Worm (Caenorhabditis elegans) whole organism, L2 larva: ENCODE data around the gene ZK1290.7.

Source experiments
- C34F6.9 ChIP-seq: fragments of 150-350 bp; optimal IDR thresholded peaks from 2 replicates; lab custom pipeline; 2014; ENCODE audit warnings: missing biosample characterization, missing genetic modification characterization
- F13H6.1 ChIP-seq: sonication (generic microtip); optimal IDR thresholded peaks from 2 replicates; lab custom pipeline; 2016; ENCODE audit warnings: missing genetic modification characterization, missing compliant biosample characterization
- R02D3.7 ChIP-seq: fragments of 150-350 bp; optimal IDR thresholded peaks from 2 replicates; lab custom pipeline; 2014; ENCODE audit warnings: missing biosample characterization, missing genetic modification characterization
- Y55F3AM.14 ChIP-seq: fragments of 200-800 bp; sonication (Bioruptor generic); optimal IDR thresholded peaks from 2 replicates; lab custom pipeline; 2018; ENCODE audit warnings: mild to moderate bottlenecking, missing genetic modification characterization, missing compliant biosample characterization
- ZK546.5 ChIP-seq: sonication (generic microtip); optimal IDR thresholded peaks from 2 replicates; lab custom pipeline; 2017; ENCODE audit warnings: missing biosample characterization, missing genetic modification characterization
- alr-1 ChIP-seq: fragments of 150-350 bp; optimal IDR thresholded peaks from 2 replicates; lab custom pipeline; 2014; ENCODE audit warnings: missing biosample characterization, missing genetic modification characterization
- aly-2 ChIP-seq: fragments of 150-350 bp; optimal IDR thresholded peaks from 2 replicates; lab custom pipeline; 2014; ENCODE audit warnings: missing biosample characterization, missing genetic modification characterization
- ama-1 ChIP-seq: fragments of 150-350 bp; optimal IDR thresholded peaks from 2 replicates; lab custom pipeline; 2018; ENCODE audit warnings: inconsistent platforms
- ceh-16 ChIP-seq: fragments of 150-350 bp; optimal IDR thresholded peaks from 2 replicates; lab custom pipeline; 2014; ENCODE audit warnings: missing biosample characterization, missing genetic modification characterization
- ceh-82 ChIP-seq: fragments of 150-350 bp; optimal IDR thresholded peaks from 2 replicates; lab custom pipeline; 2014; ENCODE audit warnings: missing biosample characterization, missing genetic modification characterization
- crh-2 ChIP-seq: sonication (generic microtip); optimal IDR thresholded peaks from 2 replicates; lab custom pipeline; 2017; ENCODE audit warnings: missing biosample characterization, missing genetic modification characterization
- dmd-4 ChIP-seq: sonication (generic microtip); optimal IDR thresholded peaks from 2 replicates; lab custom pipeline; 2017; ENCODE audit warnings: missing biosample characterization, missing genetic modification characterization
- egl-27 ChIP-seq: sonication (generic microtip); optimal IDR thresholded peaks from 3 replicates; lab custom pipeline; 2017; ENCODE audit warnings: missing biosample characterization, missing genetic modification reagents, missing genetic modification characterization
- elt-1 ChIP-seq: fragments of 150-350 bp; optimal IDR thresholded peaks from 2 replicates; lab custom pipeline; 2014; ENCODE audit warnings: missing biosample characterization, missing genetic modification characterization
- elt-3 ChIP-seq: sonication (generic microtip); optimal IDR thresholded peaks from 2 replicates; lab custom pipeline; 2017; ENCODE audit warnings: missing biosample characterization, missing genetic modification characterization
- fos-1 ChIP-seq: fragments of 150-350 bp; optimal IDR thresholded peaks from 2 replicates; lab custom pipeline; 2014; ENCODE audit warnings: missing biosample characterization, missing genetic modification characterization
- gmeb-1 ChIP-seq: fragments of 150-350 bp; optimal IDR thresholded peaks from 2 replicates; lab custom pipeline; 2014; ENCODE audit warnings: missing biosample characterization, missing genetic modification characterization
- lin-11 ChIP-seq: fragments of 150-350 bp; sonication (generic microtip); optimal IDR thresholded peaks from 2 replicates; lab custom pipeline; 2014; ENCODE audit warnings: missing biosample characterization, missing genetic modification characterization, inconsistent platforms, mixed read lengths
- lin-13 ChIP-seq: fragments of 150-350 bp; optimal IDR thresholded peaks from 2 replicates; lab custom pipeline; 2014; ENCODE audit warnings: missing biosample characterization, missing genetic modification reagents, missing genetic modification characterization
- lin-39 ChIP-seq: fragments of 150-350 bp; optimal IDR thresholded peaks from 2 replicates; lab custom pipeline; 2014; ENCODE audit warnings: missing biosample characterization, missing genetic modification reagents, missing genetic modification characterization
- lsy-2 ChIP-seq, 2 experiments: fragments of 150-350 bp in 1 of 2; sonication (generic microtip) in 1 of 2; optimal IDR thresholded peaks; 2 replicates each; lab custom pipeline; 2014 to 2017; ENCODE audit warnings: missing biosample characterization in 2 of 2, missing genetic modification characterization in 2 of 2
- mab-5 ChIP-seq: fragments of 150-350 bp; optimal IDR thresholded peaks from 2 replicates; lab custom pipeline; 2014; ENCODE audit warnings: missing biosample characterization, missing genetic modification characterization
- mbf-1 ChIP-seq: sonication (generic microtip); optimal IDR thresholded peaks from 2 replicates; lab custom pipeline; 2017; ENCODE audit warnings: missing biosample characterization, missing genetic modification characterization
- mdl-1 ChIP-seq, 2 experiments: fragments of 150-350 bp in 1 of 2; sonication (generic microtip) in 1 of 2; optimal IDR thresholded peaks; 2 replicates each; lab custom pipeline; 2017; ENCODE audit warnings: missing biosample characterization in 2 of 2, missing genetic modification characterization in 2 of 2
- nhr-10 ChIP-seq: sonication (generic microtip); optimal IDR thresholded peaks from 2 replicates; lab custom pipeline; 2017; ENCODE audit warnings: missing biosample characterization, missing genetic modification characterization
- nhr-11 ChIP-seq: fragments of 150-350 bp; optimal IDR thresholded peaks from 2 replicates; lab custom pipeline; 2014; ENCODE audit warnings: missing biosample characterization, missing genetic modification characterization
- nhr-12 ChIP-seq: fragments of 150-350 bp; optimal IDR thresholded peaks from 2 replicates; lab custom pipeline; 2014; ENCODE audit warnings: missing biosample characterization, missing genetic modification characterization
- nhr-21 ChIP-seq: fragments of 150-350 bp; optimal IDR thresholded peaks from 2 replicates; lab custom pipeline; 2014; ENCODE audit warnings: missing biosample characterization, missing genetic modification characterization
- nhr-23 ChIP-seq: fragments of 150-350 bp; optimal IDR thresholded peaks from 2 replicates; lab custom pipeline; 2014; ENCODE audit warnings: missing biosample characterization, missing genetic modification reagents, missing genetic modification characterization
- nhr-237 ChIP-seq: fragments of 150-350 bp; optimal IDR thresholded peaks from 2 replicates; lab custom pipeline; 2014; ENCODE audit warnings: missing biosample characterization, missing genetic modification characterization
- nhr-25 ChIP-seq: fragments of 150-350 bp; sonication (generic microtip); optimal IDR thresholded peaks from 3 replicates; lab custom pipeline; 2014; ENCODE audit warnings: missing biosample characterization, missing genetic modification characterization
- nhr-6 ChIP-seq: fragments of 150-350 bp; optimal IDR thresholded peaks from 2 replicates; lab custom pipeline; 2014; ENCODE audit warnings: missing biosample characterization, missing genetic modification characterization
- peb-1 ChIP-seq: fragments of 150-350 bp; optimal IDR thresholded peaks from 2 replicates; lab custom pipeline; 2014; ENCODE audit warnings: missing biosample characterization, missing genetic modification characterization
- sem-4 ChIP-seq: fragments of 150-350 bp; optimal IDR thresholded peaks from 2 replicates; lab custom pipeline; 2014; ENCODE audit warnings: missing biosample characterization, missing genetic modification reagents, missing genetic modification characterization
- skn-1 ChIP-seq: sonication (generic microtip); optimal IDR thresholded peaks from 2 replicates; lab custom pipeline; 2017; ENCODE audit warnings: missing biosample characterization, missing genetic modification characterization
- sma-3 ChIP-seq: sonication (generic microtip); optimal IDR thresholded peaks from 2 replicates; lab custom pipeline; 2016; ENCODE audit warnings: missing genetic modification reagents, missing genetic modification characterization, missing compliant biosample characterization
- sma-9 ChIP-seq, 2 experiments: fragments of 150-350 bp in 1 of 2; sonication (generic microtip) in 1 of 2; optimal IDR thresholded peaks; 2 replicates each; lab custom pipeline; 2014 to 2016; ENCODE audit warnings: missing genetic modification characterization in 2 of 2, mild to moderate bottlenecking in 1 of 2, missing biosample characterization in 1 of 2, missing compliant biosample characterization in 1 of 2, missing genetic modification reagents in 1 of 2, moderate library complexity in 1 of 2
- snpc-4 ChIP-seq: fragments of 150-350 bp; optimal IDR thresholded peaks from 2 replicates; lab custom pipeline; 2014; ENCODE audit warnings: missing biosample characterization, missing genetic modification characterization
- unc-39 ChIP-seq: fragments of 150-350 bp; optimal IDR thresholded peaks from 2 replicates; lab custom pipeline; 2014; ENCODE audit warnings: missing biosample characterization, missing genetic modification characterization
- unc-55 ChIP-seq: fragments of 150-350 bp; sonication (generic microtip); optimal IDR thresholded peaks from 3 replicates; lab custom pipeline; 2014; ENCODE audit warnings: missing biosample characterization, missing genetic modification reagents, missing genetic modification characterization
- unc-62 ChIP-seq: fragments of 150-350 bp; optimal IDR thresholded peaks from 2 replicates; lab custom pipeline; 2014; ENCODE audit warnings: missing biosample characterization, missing genetic modification reagents, missing genetic modification characterization
- ztf-1 ChIP-seq: fragments of 200-800 bp; sonication (Bioruptor generic); conservative IDR thresholded peaks from 2 replicates; pipeline ENCODE4 v1.3.6; 2022; ENCODE audit warnings: missing genetic modification characterization, missing compliant biosample characterization
- ztf-11 ChIP-seq: sonication (generic microtip); optimal IDR thresholded peaks from 2 replicates; lab custom pipeline; 2017; ENCODE audit warnings: missing biosample characterization, missing genetic modification characterization

Gene ZK1290.7

DNA sequence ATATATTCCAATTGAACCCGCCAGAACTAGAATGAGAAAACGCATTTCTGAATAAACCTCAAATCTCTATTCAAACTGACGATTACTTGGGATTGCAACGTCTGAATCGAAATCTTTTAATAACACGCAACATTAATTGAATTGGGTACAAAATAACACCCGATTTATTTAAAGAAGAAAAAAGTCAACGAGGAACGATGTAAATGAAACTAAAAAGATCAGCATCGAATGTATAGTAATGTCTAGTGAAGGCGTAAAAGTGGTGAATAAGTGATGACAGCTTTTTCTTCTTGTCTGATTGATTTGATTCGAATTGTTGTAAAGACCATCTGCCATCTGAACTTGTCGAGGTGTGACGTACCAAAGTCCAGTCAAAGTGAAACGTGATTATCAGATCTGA, 31.8 kb downstream of the ZK1290.7 start, which contains the start of gene nas-23:
Gene nas-23, minus strand, starts transcription at position 101 of the 400 bp plus-strand sequence.
- no peak for TF ChIP-seq nhr-10 (tag; lab: Kevin White, UChicago)
- TF ChIP-seq ama-1 (lab: Kevin White, UChicago) = no peak
- no peak for TF ChIP-seq ceh-82 (tag; lab: Kevin White, UChicago)
- no peak for TF ChIP-seq ztf-1 (GFP tag; lab: Robert Waterston, UW)
- TF ChIP-seq lin-39 (tag; lab: Kevin White, UChicago) = no peak
- TF ChIP-seq nhr-237 = no peak
- no peak for TF ChIP-seq nhr-11 (tag; lab: Kevin White, UChicago)
- no peak for TF ChIP-seq alr-1 (tag; lab: Kevin White, UChicago)
- TF ChIP-seq lsy-2 (tag; optimal IDR thresholded peaks at IDR 0.05; lab: Kevin White, UChicago) = no peak
- TF ChIP-seq mab-5 (tag; lab: Kevin White, UChicago) = no peak

DNA sequence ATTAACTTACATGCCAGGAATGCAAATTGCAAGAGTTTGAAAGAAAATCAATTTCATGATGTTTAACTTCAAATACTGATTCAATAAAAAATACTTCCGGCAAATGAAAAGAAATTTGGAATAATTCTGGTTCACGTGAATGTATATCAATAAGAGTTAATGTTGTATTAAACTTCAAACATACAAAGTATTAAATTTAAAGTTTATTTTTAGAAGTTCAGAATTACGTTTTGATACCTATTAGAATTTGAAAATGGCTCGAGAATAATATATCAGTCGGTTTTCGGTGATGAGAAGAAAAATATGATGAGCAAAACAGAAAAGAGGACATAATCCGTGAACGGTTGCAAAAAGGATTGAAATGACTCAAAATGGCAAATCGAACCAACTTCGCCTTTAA, 35.8 kb downstream of the ZK1290.7 start, which contains the start of gene D1022.9:
Gene D1022.9, minus strand, starts transcription at position 101 of the 400 bp plus-strand sequence.
- TF ChIP-seq lin-11 (tag; lab: Kevin White, UChicago) = no peak
- no peak for TF ChIP-seq lin-13
- TF ChIP-seq unc-55 (GFP tag; lab: Kevin White, UChicago) = no peak
- no peak for TF ChIP-seq ZK546.5
- no peak for TF ChIP-seq fos-1 (tag; lab: Kevin White, UChicago)
- TF ChIP-seq ama-1 (lab: Kevin White, UChicago) = no peak

DNA sequence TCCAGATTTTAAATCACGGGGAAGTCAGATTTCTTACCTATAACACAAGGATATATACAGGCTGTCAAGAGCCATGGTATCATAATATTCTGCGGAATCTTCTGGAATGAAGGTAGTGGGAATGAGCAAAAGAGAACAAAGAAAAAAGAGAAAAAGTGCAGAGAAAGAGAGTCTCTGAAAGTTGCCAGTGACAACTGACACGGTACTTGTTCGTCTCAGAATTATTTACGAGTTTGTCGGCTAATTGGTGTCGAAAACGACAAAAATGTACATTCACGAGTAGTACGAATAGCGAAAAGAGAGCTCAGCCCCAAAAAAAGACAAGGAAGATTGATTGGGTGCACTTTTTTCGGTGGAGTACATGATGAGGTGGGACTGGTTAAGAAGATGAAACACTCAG, 42.3 kb downstream of the ZK1290.7 start, which contains the start of gene cah-2:
Gene cah-2, minus strand, starts transcription at position 101 of the 400 bp plus-strand sequence.
- TF ChIP-seq nhr-23 = no peak
- TF ChIP-seq lin-39 (tag; lab: Kevin White, UChicago) = no peak
- no peak for TF ChIP-seq unc-39 (tag; lab: Kevin White, UChicago)
- no peak for TF ChIP-seq mab-5 (tag; lab: Kevin White, UChicago)
- TF ChIP-seq egl-27 (tag; lab: Kevin White, UChicago) = no peak
- TF ChIP-seq fos-1 (tag; lab: Kevin White, UChicago) = no peak
- no peak for TF ChIP-seq C34F6.9 (tag; lab: Kevin White, UChicago)
- no peak for TF ChIP-seq ztf-1 (GFP tag; lab: Robert Waterston, UW)
- no peak for TF ChIP-seq mbf-1 (tag; lab: Kevin White, UChicago)
- no peak for TF ChIP-seq crh-2 (tag; lab: Kevin White, UChicago)
- TF ChIP-seq alr-1 (tag; lab: Kevin White, UChicago) = no peak
- TF ChIP-seq skn-1 (tag; lab: Kevin White, UChicago) = no peak
- no peak for TF ChIP-seq mdl-1 (tag; optimal IDR thresholded peaks at IDR 0.05; lab: Kevin White, UChicago)
- no peak for TF ChIP-seq ceh-82 (tag; lab: Kevin White, UChicago)
- TF ChIP-seq gmeb-1 (tag; lab: Kevin White, UChicago) = no peak
- TF ChIP-seq, all 48 proteins: peak for 0

DNA sequence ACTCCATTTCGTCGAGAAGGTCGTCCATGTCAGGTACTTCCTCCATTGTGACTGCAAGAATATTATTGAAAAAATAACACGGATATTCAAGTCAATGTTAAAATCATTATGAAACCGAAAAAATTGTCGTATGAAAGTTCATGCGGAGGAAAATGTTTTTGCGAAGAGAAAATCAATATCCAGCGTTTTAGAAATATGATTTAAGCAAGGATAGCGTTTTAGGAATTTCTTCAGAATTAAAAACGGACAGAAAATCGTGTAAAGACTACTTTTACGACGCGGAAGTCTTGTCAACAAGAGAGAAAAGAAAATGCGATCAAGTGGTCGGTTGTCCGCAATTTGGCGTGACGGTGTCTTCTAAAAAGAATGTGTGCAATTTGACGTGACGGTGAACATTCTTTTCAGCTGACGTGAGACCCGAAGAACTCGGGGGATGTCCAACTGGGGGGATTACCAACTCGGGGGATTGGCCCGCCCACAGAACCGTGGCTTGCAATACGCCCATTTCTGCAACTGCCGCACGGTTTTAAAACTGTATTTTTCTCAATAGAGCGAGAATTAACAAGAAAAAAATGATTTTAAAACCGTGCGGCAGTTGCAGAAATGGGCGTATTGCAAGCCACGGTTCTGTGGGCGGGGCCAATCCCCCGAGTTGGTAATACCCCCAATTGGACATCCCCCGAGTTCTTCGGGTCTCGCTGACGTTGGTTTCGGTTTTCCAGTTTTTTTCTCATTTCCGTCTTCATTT, 46.7 kb downstream of the ZK1290.7 start, which contains the start of the genes aka-1 and ubc-6:
Gene aka-1, minus strand, starts transcription at position 51 of the 748 bp plus-strand sequence.
Gene ubc-6, plus strand, starts transcription at position 701 of the 748 bp plus-strand sequence.
- peak; percentile 81 for TF ChIP-seq C34F6.9 (tag; lab: Kevin White, UChicago)
- TF ChIP-seq nhr-6 (tag; lab: Kevin White, UChicago) = peak; percentile 59
- peak; percentile 71 for TF ChIP-seq Y55F3AM.14 (GFP tag; lab: Kevin White, UChicago)
- TF ChIP-seq mab-5 (tag; lab: Kevin White, UChicago) = peak; percentile 55
- TF ChIP-seq nhr-12 (tag; lab: Kevin White, UChicago) = no peak
- no peak for TF ChIP-seq R02D3.7 (tag; lab: Kevin White, UChicago)
- no peak for TF ChIP-seq ZK546.5
- peak; percentile 79 for TF ChIP-seq nhr-21
- TF ChIP-seq sem-4 (tag; lab: Kevin White, UChicago) = peak; percentile 80
- no peak for TF ChIP-seq ceh-82 (tag; lab: Kevin White, UChicago)
- no peak for TF ChIP-seq nhr-10 (tag; lab: Kevin White, UChicago)
- TF ChIP-seq alr-1 (tag; lab: Kevin White, UChicago) = no peak
- TF ChIP-seq ceh-16 (tag; lab: Kevin White, UChicago) = no peak
- no peak for TF ChIP-seq aly-2 (tag; lab: Kevin White, UChicago)
- TF ChIP-seq elt-1 (tag; lab: Kevin White, UChicago) = no peak
- no peak for TF ChIP-seq dmd-4 (tag; lab: Kevin White, UChicago)
- TF ChIP-seq nhr-23 = no peak
- peak; percentile 33 for TF ChIP-seq snpc-4 (tag; lab: Kevin White, UChicago)
- no peak for TF ChIP-seq unc-62
- TF ChIP-seq fos-1 (tag; lab: Kevin White, UChicago) = peak; percentile 68
- TF ChIP-seq nhr-237 = peak; percentile 41
- TF ChIP-seq unc-39 (tag; lab: Kevin White, UChicago) = no peak
- TF ChIP-seq nhr-11 (tag; lab: Kevin White, UChicago) = no peak
- peak in 1 of 2 experiments; percentile 52 for TF ChIP-seq mdl-1 (tag; optimal IDR thresholded peaks at IDR 0.05; lab: Kevin White, UChicago)
- peak; percentile 83 for TF ChIP-seq nhr-25 (tag; lab: Kevin White, UChicago)
- TF ChIP-seq ama-1 (lab: Kevin White, UChicago) = no peak
- TF ChIP-seq sma-3 (GFP tag; lab: Kevin White, UChicago) = peak; percentile 95
- TF ChIP-seq gmeb-1 (tag; lab: Kevin White, UChicago) = peak; percentile 72
- no peak for TF ChIP-seq elt-3 (tag; lab: Kevin White, UChicago)
- TF ChIP-seq sma-9 (GFP tag; optimal IDR thresholded peaks at IDR 0.05; lab: Kevin White, UChicago) = peak; percentile 60
- no peak for TF ChIP-seq sma-9 (tag; optimal IDR thresholded peaks at IDR 0.05; lab: Kevin White, UChicago)
- peak; percentile 92 for TF ChIP-seq F13H6.1
- no peak for TF ChIP-seq ztf-11 (tag; lab: Kevin White, UChicago)
- TF ChIP-seq egl-27 (tag; lab: Kevin White, UChicago) = peak; percentile 52
- no peak for TF ChIP-seq peb-1 (tag; lab: Kevin White, UChicago)
